Worm (Caenorhabditis elegans): ENCODE results near the gene Y4C6B.1.

ce11 chrIV:5317106-5317505 lies 37.2 kb upstream of the Y4C6B.1 start:
- TF ChIP-seq ztf-11 (tag; optimal IDR thresholded peaks at IDR 0.05): no peak
- peak; percentile 27 for TF ChIP-seq nhr-6 (tag; optimal IDR thresholded peaks at IDR 0.05)
- TF ChIP-seq skn-1 (tag; optimal IDR thresholded peaks at IDR 0.05): no peak
- TF ChIP-seq nhr-237 (tag; optimal IDR thresholded peaks at IDR 0.05): no peak
- TF ChIP-seq snpc-4 (tag; optimal IDR thresholded peaks at IDR 0.05): peak; percentile 95
- TF ChIP-seq zag-1 (tag; optimal IDR thresholded peaks at IDR 0.05): no peak
- no peak for TF ChIP-seq lin-39 (tag; optimal IDR thresholded peaks at IDR 0.05)
- no peak for TF ChIP-seq ceh-82 (tag; optimal IDR thresholded peaks at IDR 0.05)
- TF ChIP-seq blmp-1 (tag; optimal IDR thresholded peaks at IDR 0.05; ENCODE audit: insufficient read depth): no peak
- peak; percentile 27 for TF ChIP-seq sma-9 (GFP tag; optimal IDR thresholded peaks at IDR 0.05)
- TF ChIP-seq sma-9 (tag; optimal IDR thresholded peaks at IDR 0.05): no peak
- TF ChIP-seq elt-3 (tag; optimal IDR thresholded peaks at IDR 0.05): no peak
- TF ChIP-seq nhr-25 (tag; optimal IDR thresholded peaks at IDR 0.05): no peak
- TF ChIP-seq F13H6.1 (tag; optimal IDR thresholded peaks at IDR 0.05): peak; percentile 5

Data from whole organism, L2 larva.